Worm (Caenorhabditis elegans) whole organism, L4 larva: ENCODE data around the gene Y57G11C.51.

Source experiments
- F26F4.8 ChIP-seq: fragments of 200-800 bp; sonication (Bioruptor generic); conservative IDR thresholded peaks from 2 replicates; pipeline ENCODE4 v1.3.6; 2022; ENCODE audit warnings: missing genetic modification characterization, missing compliant biosample characterization
- Y48G9A.11 ChIP-seq: fragments of 200-800 bp; sonication (Bioruptor generic); IDR thresholded peaks from 2 replicates; pipeline ENCODE4 v1.3.6; 2022; ENCODE audit warnings: missing genetic modification reagents, missing genetic modification characterization, missing compliant biosample characterization
- aha-1 ChIP-seq: fragments of 150-350 bp; peaks from one replicate; lab custom pipeline; 2014; ENCODE audit warnings: missing biosample characterization, missing genetic modification characterization
- ama-1 ChIP-seq: fragments of 150-350 bp; optimal IDR thresholded peaks from 2 replicates; lab custom pipeline; 2014; ENCODE audit warnings: inconsistent platforms, mixed read lengths
- ceh-44 ChIP-seq: fragments of 200-800 bp; sonication (Bioruptor generic); IDR thresholded peaks from 2 replicates; pipeline ENCODE4 v1.3.6; 2022; ENCODE audit warnings: missing genetic modification reagents, missing genetic modification characterization, missing compliant biosample characterization
- ctbp-1 ChIP-seq: fragments of 200-800 bp; sonication (Bioruptor generic); IDR thresholded peaks from 2 replicates; pipeline ENCODE4 v1.3.6; 2022; ENCODE audit warnings: missing genetic modification reagents, missing genetic modification characterization, missing compliant biosample characterization
- duxl-1 ChIP-seq: sonication (generic microtip); optimal IDR thresholded peaks from 2 replicates; lab custom pipeline; 2016; ENCODE audit warnings: mild to moderate bottlenecking, missing genetic modification characterization, moderate library complexity, missing compliant biosample characterization; ENCODE audit not compliant: poor library complexity
- dve-1 ChIP-seq: sonication (generic microtip); optimal IDR thresholded peaks from 2 replicates; lab custom pipeline; 2017; ENCODE audit warnings: antibody characterized with exemption, mild to moderate bottlenecking, missing genetic modification characterization, missing compliant biosample characterization; ENCODE audit not compliant: insufficient read depth
- fkh-10 ChIP-seq: fragments of 150-350 bp; optimal IDR thresholded peaks from 2 replicates; lab custom pipeline; 2014; ENCODE audit warnings: missing biosample characterization, missing genetic modification reagents, missing genetic modification characterization
- fos-1 ChIP-seq: fragments of 150-350 bp; optimal IDR thresholded peaks from 2 replicates; lab custom pipeline; 2014; ENCODE audit warnings: missing biosample characterization, missing genetic modification characterization
- hlh-30 ChIP-seq: sonication (generic microtip); optimal IDR thresholded peaks from 2 replicates; lab custom pipeline; 2017; ENCODE audit warnings: antibody characterized with exemption, mild to moderate bottlenecking, missing genetic modification characterization, missing compliant biosample characterization; ENCODE audit not compliant: insufficient read depth
- hmg-1.1 ChIP-seq: fragments of 200-800 bp; sonication (Bioruptor generic); IDR thresholded peaks from 2 replicates; pipeline ENCODE4 v1.3.6; 2022; ENCODE audit warnings: missing genetic modification reagents, missing genetic modification characterization, missing compliant biosample characterization
- lin-38 ChIP-seq: fragments of 200-800 bp; sonication (Bioruptor generic); IDR thresholded peaks from 2 replicates; pipeline ENCODE4 v1.3.6; 2022; ENCODE audit warnings: missing genetic modification reagents, missing genetic modification characterization, missing compliant biosample characterization
- madf-5 ChIP-seq, 2 experiments: fragments of 200-800 bp; sonication (Bioruptor generic); IDR thresholded peaks; 2 replicates each; pipeline ENCODE4 v1.3.6; 2022; ENCODE audit warnings: missing compliant biosample characterization in 2 of 2, missing genetic modification characterization in 2 of 2
- madf-9 ChIP-seq: fragments of 200-800 bp; sonication (Bioruptor generic); conservative IDR thresholded peaks from 2 replicates; pipeline ENCODE4 v1.3.6; 2022; ENCODE audit warnings: missing genetic modification reagents, missing genetic modification characterization, missing compliant biosample characterization
- mdt-29 ChIP-seq: fragments of 200-800 bp; sonication (Bioruptor generic); IDR thresholded peaks from 2 replicates; pipeline ENCODE4 v1.3.6; 2022; ENCODE audit warnings: missing genetic modification reagents, missing genetic modification characterization, missing compliant biosample characterization
- nhr-10 ChIP-seq: fragments of 150-350 bp; optimal IDR thresholded peaks from 2 replicates; lab custom pipeline; 2014; ENCODE audit warnings: missing biosample characterization, missing genetic modification characterization
- nhr-102 ChIP-seq: sonication (generic microtip); optimal IDR thresholded peaks from 2 replicates; lab custom pipeline; 2016; ENCODE audit warnings: mild to moderate bottlenecking, missing genetic modification characterization, moderate library complexity, missing compliant biosample characterization
- nhr-11 ChIP-seq: fragments of 150-350 bp; optimal IDR thresholded peaks from 2 replicates; lab custom pipeline; 2014; ENCODE audit warnings: missing biosample characterization, missing genetic modification characterization
- set-16 ChIP-seq: fragments of 200-800 bp; sonication (Bioruptor generic); IDR thresholded peaks from 2 replicates; pipeline ENCODE4 v1.3.6; 2022; ENCODE audit warnings: missing genetic modification reagents, missing genetic modification characterization, missing compliant biosample characterization
- skn-1 ChIP-seq: fragments of 150-350 bp; optimal IDR thresholded peaks from 2 replicates; lab custom pipeline; 2014; ENCODE audit warnings: missing biosample characterization, missing genetic modification characterization
- snpc-1.2 ChIP-seq: fragments of 200-800 bp; sonication (Bioruptor generic); IDR thresholded peaks from 2 replicates; pipeline ENCODE4 v1.3.6; 2022; ENCODE audit warnings: missing genetic modification reagents, missing genetic modification characterization, missing compliant biosample characterization
- spr-3 ChIP-seq: fragments of 200-800 bp; sonication (Bioruptor generic); optimal IDR thresholded peaks from 2 replicates; lab custom pipeline; 2018; ENCODE audit warnings: mild to moderate bottlenecking, missing genetic modification characterization, missing compliant biosample characterization
- tra-1 ChIP-seq: fragments of 200-800 bp; sonication (Bioruptor generic); IDR thresholded peaks from 2 replicates; pipeline ENCODE4 v1.3.6; 2022; ENCODE audit warnings: missing genetic modification reagents, missing genetic modification characterization, missing compliant biosample characterization
- unc-62 ChIP-seq, 3 experiments: fragments of 150-350 bp in 1 of 3; sonication (generic microtip); optimal IDR thresholded peaks in 2 of 3; peaks in 1 of 3; 1 replicate in 1 of 3; 2 replicates in 2 of 3; lab custom pipeline; 2014 to 2017; ENCODE audit warnings: missing biosample characterization in 3 of 3, missing genetic modification characterization in 3 of 3, missing genetic modification reagents in 3 of 3, missing genotype in 1 of 3
- zfp-3 ChIP-seq: fragments of 200-800 bp; sonication (Bioruptor generic); conservative IDR thresholded peaks from 2 replicates; pipeline ENCODE4 v1.3.6; 2022; ENCODE audit warnings: missing genetic modification reagents, missing genetic modification characterization, missing compliant biosample characterization
- zip-11 ChIP-seq: fragments of 200-800 bp; sonication (Bioruptor generic); IDR thresholded peaks from 2 replicates; pipeline ENCODE4 v1.3.6; 2022; ENCODE audit warnings: missing genetic modification characterization, missing compliant biosample characterization

The Y57G11C.51 gene

ce11 chrIV:14759662-14760061 lies 14.7 kb downstream of the Y57G11C.51 start:
- TF ChIP-seq spr-3 (GFP tag; lab: Kevin White, UChicago), result no peak
- no peak for TF ChIP-seq mdt-29 (GFP tag; lab: Robert Waterston, UW)
- no peak for TF ChIP-seq nhr-11 (tag; lab: Kevin White, UChicago)
- peak; percentile 65 for TF ChIP-seq snpc-1.2 (GFP tag; lab: Robert Waterston, UW)
- no peak for TF ChIP-seq madf-9 (GFP tag; lab: Robert Waterston, UW)
- no peak for TF ChIP-seq aha-1

DNA sequence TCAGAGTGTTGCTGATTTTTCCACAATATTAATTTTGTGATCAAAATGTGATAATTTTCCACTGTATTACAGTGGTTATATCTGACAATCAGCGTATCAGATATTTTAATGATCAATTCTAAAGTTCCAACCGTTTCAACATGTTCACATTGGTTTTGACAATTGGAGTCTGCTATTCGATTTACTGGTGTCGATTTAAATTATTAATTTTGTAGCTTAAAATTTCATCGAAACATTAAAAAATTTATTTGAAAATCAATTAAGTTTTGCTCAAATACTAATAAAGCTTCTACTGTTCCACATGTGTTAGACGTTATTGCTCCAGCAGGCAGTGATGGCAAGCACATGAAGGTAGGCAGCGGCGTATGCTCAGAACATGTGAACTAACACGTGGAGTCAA lies 16.6 kb downstream of the Y57G11C.51 start:
- TF ChIP-seq skn-1, result no peak
- TF ChIP-seq snpc-1.2 (GFP tag; lab: Robert Waterston, UW), result peak; percentile 59; the same call in 1 of the 2 replicates

DNA sequence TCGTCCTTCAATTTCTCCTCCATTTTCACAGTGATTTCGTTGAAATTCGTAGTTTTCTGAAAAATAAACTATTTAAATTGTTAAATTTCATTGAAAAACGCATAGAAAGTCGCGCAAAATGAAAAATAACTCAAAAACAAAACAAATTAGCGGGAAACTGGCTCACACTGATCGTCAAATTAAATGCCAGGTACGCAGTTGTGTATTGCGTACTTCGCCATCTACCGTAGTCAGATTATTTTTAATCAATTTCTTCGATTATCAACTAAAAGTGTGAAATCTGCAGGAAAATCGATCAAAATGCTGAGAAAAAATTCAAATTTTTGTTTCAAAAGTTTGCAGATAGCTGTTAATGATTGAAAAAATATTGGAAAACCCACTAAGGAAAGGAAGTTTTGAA lies 19.4 kb downstream of the Y57G11C.51 start, which contains the start of gene Y57G11C.499:
Gene Y57G11C.499 (minus strand): TSS at position 23 of the 400 bp plus-strand sequence.
- peak; percentile 91 for TF ChIP-seq snpc-1.2 (GFP tag; lab: Robert Waterston, UW)
- no peak for TF ChIP-seq unc-62 (GFP tag; optimal IDR thresholded peaks at IDR 0.05 in 1 of 2; lab: Kevin White, UChicago)
- no peak for TF ChIP-seq unc-62 (tag; optimal IDR thresholded peaks at IDR 0.05; lab: Kevin White, UChicago)

DNA sequence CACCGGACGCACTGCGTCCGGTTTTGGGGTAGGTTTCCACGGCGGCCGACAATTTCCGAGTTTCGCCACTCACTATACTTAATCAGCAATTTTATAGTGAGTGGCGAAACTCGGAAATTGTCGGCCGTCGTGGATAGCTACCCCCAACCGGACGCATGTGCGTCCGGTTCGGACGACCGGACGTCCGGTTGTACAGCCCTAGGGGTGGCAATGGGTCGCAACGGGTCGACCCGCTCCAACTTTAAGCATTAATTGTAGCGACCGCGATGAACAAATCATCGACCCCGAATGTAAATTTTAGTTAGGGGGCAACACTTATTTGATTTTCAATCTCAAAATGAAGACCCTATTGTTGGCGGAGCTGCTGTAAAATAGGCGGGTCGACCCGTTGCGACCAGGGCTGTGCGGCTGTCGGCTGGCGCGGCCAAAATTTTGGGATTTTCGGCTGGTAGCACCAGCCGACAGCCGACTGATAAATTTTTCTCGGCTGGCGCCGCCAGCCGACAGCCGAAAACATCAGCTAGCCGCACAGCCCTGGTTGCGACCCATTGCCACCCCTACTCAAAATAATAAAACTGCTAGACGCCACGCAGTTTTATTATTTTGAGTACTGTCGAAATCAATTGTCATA lies 26.7 kb downstream of the Y57G11C.51 start:
- TF ChIP-seq set-16 (GFP tag; lab: Robert Waterston, UW) (peak; percentile 84; the same call in 1 of the 2 replicates), lin-38 (GFP tag; lab: Robert Waterston, UW) (peak; percentile 16; the same call in 1 of the 2 replicates), snpc-1.2 (GFP tag; lab: Robert Waterston, UW) (peak; percentile 67; the same call in 1 of the 2 replicates)

DNA sequence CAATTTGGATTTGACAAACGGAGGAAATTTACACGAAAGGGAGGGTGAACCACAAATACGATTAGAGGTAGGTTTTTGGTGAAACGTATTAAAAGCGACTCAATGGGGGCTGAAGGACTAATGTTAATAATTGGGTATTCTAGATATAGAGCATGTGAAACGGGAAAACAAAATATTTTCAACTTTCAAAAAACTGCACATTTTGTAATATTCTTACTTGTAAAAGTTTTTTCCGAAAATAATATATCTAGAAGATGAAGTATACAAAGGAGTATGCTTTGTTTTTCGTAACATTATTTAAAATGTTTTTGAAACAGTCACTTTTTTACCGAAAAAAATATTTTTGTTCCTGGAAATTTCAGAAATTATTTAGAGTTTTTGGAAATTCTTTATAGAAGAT lies 32.4 kb downstream of the Y57G11C.51 start:
- no peak for TF ChIP-seq nhr-10 (tag; lab: Kevin White, UChicago)
- peak; percentile 96 for TF ChIP-seq aha-1
- TF ChIP-seq madf-5 (GFP tag; IDR thresholded peaks at IDR 0.05; lab: Robert Waterston, UW), result no peak
- no peak for TF ChIP-seq Y48G9A.11 (GFP tag; lab: Robert Waterston, UW)
- no peak for TF ChIP-seq F26F4.8
- no peak for TF ChIP-seq dve-1 (tag; lab: Kevin White, UChicago)
- TF ChIP-seq, all 104 proteins: peak for 1

DNA sequence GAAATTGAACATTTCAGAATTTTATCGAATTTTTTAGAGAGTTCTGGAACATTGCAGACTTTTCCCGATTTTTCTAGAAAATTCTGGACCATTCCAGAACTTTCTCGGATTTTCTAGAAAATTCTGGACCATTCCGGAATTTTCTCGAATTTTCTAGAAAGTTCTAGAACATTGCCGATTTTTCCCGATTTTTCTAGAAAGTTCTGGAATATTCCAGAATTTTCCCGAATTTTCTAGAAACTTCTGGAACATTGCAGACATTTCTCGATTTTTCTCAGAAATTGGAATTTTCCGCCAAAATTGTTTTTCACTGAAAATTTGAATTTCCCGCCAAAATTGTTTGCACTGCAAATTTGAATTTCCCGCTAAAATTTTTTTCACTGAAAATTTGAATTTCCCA lies 34.2 kb downstream of the Y57G11C.51 start:
- TF ChIP-seq lin-38 (GFP tag; lab: Robert Waterston, UW) (peak; percentile 37), snpc-1.2 (GFP tag; lab: Robert Waterston, UW) (0 out of 2 replicates have a peak, but pooled peaks have one; percentile 11), hmg-1.1 (GFP tag; lab: Robert Waterston, UW) (0 out of 2 replicates have a peak, but pooled peaks have one; percentile 32)

ce11 chrIV:14729272-14729671 lies 45.1 kb downstream of the Y57G11C.51 start:
- no peak for TF ChIP-seq nhr-102 (tag; lab: Kevin White, UChicago)
- TF ChIP-seq ctbp-1, result no peak
- TF ChIP-seq hlh-30, result peak; percentile 0

DNA sequence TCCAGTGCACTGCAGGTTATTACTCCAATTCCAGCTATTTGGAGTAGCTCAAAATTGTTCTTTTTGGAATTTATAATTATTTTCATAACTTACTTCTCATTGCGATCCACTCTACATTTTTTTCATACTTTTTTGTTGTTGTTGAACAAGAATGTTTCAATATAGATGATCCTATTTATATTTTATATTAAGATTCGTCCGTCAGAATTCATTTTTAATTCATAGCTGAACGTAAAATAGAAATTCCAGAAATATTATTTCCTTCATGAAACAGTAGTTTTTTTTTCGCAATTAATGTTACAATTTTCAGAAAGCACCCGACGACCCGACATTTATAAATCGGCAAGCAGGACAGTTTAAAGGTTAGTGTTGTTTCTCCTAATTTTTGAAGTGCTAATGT lies 46.1 kb downstream of the Y57G11C.51 start, which contains the start of gene Y57G11C.42:
Gene Y57G11C.42 (plus strand): TSS at position 301 of the 400 bp plus-strand sequence.
- TF ChIP-seq ama-1 (lab: Kevin White, UChicago) (no peak), ceh-44 (GFP tag; lab: Robert Waterston, UW) (no peak), fkh-10 (no peak), fos-1 (tag; lab: Kevin White, UChicago) (no peak), duxl-1 (tag; lab: Kevin White, UChicago) (no peak), zip-11 (GFP tag; lab: Robert Waterston, UW) (no peak), tra-1 (GFP tag; lab: Robert Waterston, UW) (no peak), zfp-3 (GFP tag; lab: Robert Waterston, UW) (no peak)
